Fruit fly (Drosophila melanogaster) whole organism, embryonic: ENCODE results near the gene GstZ1.

ENCODE experiments used
- Ada2b ChIP-seq: fragments of 200-800 bp; sonication (Bioruptor generic); IDR thresholded peaks from 2 replicates; pipeline ENCODE4 v1.3.6; 2022; ENCODE audit warnings: missing biosample characterization, missing genetic modification characterization
- Atf-2 ChIP-seq: fragments of 200-800 bp; sonication (Bioruptor generic); optimal IDR thresholded peaks from 2 replicates; lab custom pipeline; 2016; ENCODE audit warnings: missing biosample characterization, missing genetic modification characterization
- B-H2 ChIP-seq: fragments of 200-800 bp; sonication (Bioruptor generic); optimal IDR thresholded peaks from 2 replicates; lab custom pipeline; 2018; ENCODE audit warnings: missing biosample characterization, mild to moderate bottlenecking, missing genetic modification characterization
- Bgb ChIP-seq: fragments of 200-800 bp; sonication (Bioruptor generic); IDR thresholded peaks from 2 replicates; pipeline ENCODE4 v1.3.6; 2022; ENCODE audit warnings: missing biosample characterization, missing genetic modification characterization; ENCODE audit not compliant: partially characterized antibody
- CG10979 ChIP-seq: fragments of 200-800 bp; sonication (Bioruptor generic); optimal IDR thresholded peaks from 2 replicates; lab custom pipeline; 2018; ENCODE audit warnings: missing biosample characterization, mild to moderate bottlenecking, missing genetic modification characterization, moderate library complexity
- CG11093 ChIP-seq: fragments of 200-800 bp; sonication (Bioruptor generic); IDR thresholded peaks from 3 replicates; pipeline ENCODE4 v1.3.6; 2022; ENCODE audit warnings: missing biosample characterization, missing genetic modification characterization
- CG11398 ChIP-seq: fragments of 200-800 bp; sonication (Bioruptor generic); optimal IDR thresholded peaks from 2 replicates; lab custom pipeline; 2016; ENCODE audit warnings: missing biosample characterization, missing genetic modification characterization
- CG11504 ChIP-seq: fragments of 200-800 bp; sonication (Bioruptor generic); optimal IDR thresholded peaks from 3 replicates; lab custom pipeline; 2019; ENCODE audit warnings: missing biosample characterization, mild to moderate bottlenecking, missing genetic modification characterization, moderate library complexity
- CG11696 ChIP-seq: fragments of 200-800 bp; sonication (Bioruptor generic); IDR thresholded peaks from 2 replicates; pipeline ENCODE4 v1.3.6; 2022; ENCODE audit warnings: missing biosample characterization, missing genetic modification characterization
- CG15514 ChIP-seq: fragments of 200-800 bp; sonication (Bioruptor generic); optimal IDR thresholded peaks from 3 replicates; lab custom pipeline; 2017; ENCODE audit warnings: missing biosample characterization, missing genetic modification characterization, mild to moderate bottlenecking, moderate library complexity, missing genetic modification reagents
- CG2889 ChIP-seq: fragments of 200-800 bp; sonication (Bioruptor generic); IDR thresholded peaks from 3 replicates; pipeline ENCODE4 v1.3.6; 2022; ENCODE audit warnings: missing biosample characterization, missing genetic modification characterization
- CG32772 ChIP-seq: fragments of 200-800 bp; sonication (Bioruptor generic); IDR thresholded peaks from 2 replicates; pipeline ENCODE4 v1.3.6; 2022; ENCODE audit warnings: missing biosample characterization, missing genetic modification characterization
- CG33213 ChIP-seq: fragments of 200-800 bp; sonication (Bioruptor generic); optimal IDR thresholded peaks from 3 replicates; lab custom pipeline; 2016; ENCODE audit warnings: missing biosample characterization, missing genetic modification characterization
- CG4404 ChIP-seq: fragments of 200-800 bp; sonication (Bioruptor generic); IDR thresholded peaks from 2 replicates; pipeline ENCODE4 v1.3.6; 2022; ENCODE audit warnings: missing biosample characterization, missing genetic modification characterization
- CG6654 ChIP-seq: fragments of 200-800 bp; sonication (Bioruptor generic); optimal IDR thresholded peaks from 2 replicates; lab custom pipeline; 2017; ENCODE audit warnings: missing biosample characterization, mild to moderate bottlenecking, missing genetic modification characterization
- CG6854 ChIP-seq: fragments of 200-800 bp; sonication (Bioruptor generic); optimal IDR thresholded peaks from 3 replicates; lab custom pipeline; 2017; ENCODE audit warnings: missing biosample characterization, mild to moderate bottlenecking, missing genetic modification characterization
- CG7963 ChIP-seq: fragments of 200-800 bp; sonication (Bioruptor generic); IDR thresholded peaks from 3 replicates; pipeline ENCODE4 v1.3.6; 2022; ENCODE audit warnings: missing biosample characterization, missing genetic modification characterization; ENCODE audit not compliant: partially characterized antibody
- CG8290 ChIP-seq, 3 experiments: fragments of 200-800 bp; sonication (Bioruptor generic); optimal IDR thresholded peaks; 2 replicates each; lab custom pipeline; 2016 to 2019; ENCODE audit warnings: missing biosample characterization in 3 of 3, missing genetic modification characterization in 3 of 3, mild to moderate bottlenecking in 2 of 3, moderate library complexity in 1 of 3
- CkIIα-i1 ChIP-seq: fragments of 200-800 bp; sonication (Bioruptor generic); IDR thresholded peaks from 2 replicates; pipeline ENCODE4 v1.3.6; 2022; ENCODE audit warnings: missing biosample characterization, missing genetic modification characterization
- CrebB ChIP-seq: fragments of 200-800 bp; sonication (Bioruptor generic); optimal IDR thresholded peaks from 3 replicates; lab custom pipeline; 2018; ENCODE audit warnings: missing biosample characterization, mild to moderate bottlenecking, missing genetic modification characterization
- Deaf1 ChIP-seq: fragments of 200-800 bp; optimal IDR thresholded peaks from 3 replicates; lab custom pipeline; 2019; ENCODE audit warnings: missing biosample characterization, mild to moderate bottlenecking, missing genetic modification characterization, moderate library complexity
- Dip2 ChIP-seq: fragments of 200-800 bp; sonication (Bioruptor generic); IDR thresholded peaks from 2 replicates; pipeline ENCODE4 v1.3.6; 2022; ENCODE audit warnings: missing biosample characterization, missing genetic modification characterization
- Elba2 ChIP-seq: fragments of 200-800 bp; sonication (Bioruptor generic); optimal IDR thresholded peaks from 3 replicates; lab custom pipeline; 2016; ENCODE audit warnings: missing biosample characterization, missing genetic modification characterization
- Gug ChIP-seq: fragments of 200-800 bp; sonication (Bioruptor generic); IDR thresholded peaks from 4 replicates; pipeline ENCODE4 v1.3.6; 2022; ENCODE audit warnings: missing biosample characterization, missing genetic modification characterization
- Hand ChIP-seq: fragments of 200-800 bp; sonication (Bioruptor generic); optimal IDR thresholded peaks from 2 replicates; lab custom pipeline; 2017; ENCODE audit warnings: mild to moderate bottlenecking, missing biosample characterization, missing genetic modification reagents, missing genetic modification characterization
- Hr51 ChIP-seq, 2 experiments: fragments of 200-800 bp; sonication (Bioruptor generic); optimal IDR thresholded peaks; 2 replicates in 1 of 2; 3 replicates in 1 of 2; lab custom pipeline; 2016 to 2018; ENCODE audit warnings: missing biosample characterization in 2 of 2, missing genetic modification characterization in 2 of 2, mild to moderate bottlenecking in 1 of 2, moderate library complexity in 1 of 2
- Hsf ChIP-seq: fragments of 200-800 bp; sonication (Bioruptor generic); optimal IDR thresholded peaks from 3 replicates; lab custom pipeline; 2016; ENCODE audit warnings: missing biosample characterization, missing genetic modification characterization
- Jarid2 ChIP-seq: fragments of 200-800 bp; sonication (Bioruptor generic); optimal IDR thresholded peaks from 3 replicates; lab custom pipeline; 2017; ENCODE audit warnings: mild to moderate bottlenecking, missing biosample characterization, missing genetic modification reagents, missing genetic modification characterization
- MESR4 ChIP-seq: fragments of 200-800 bp; sonication (Bioruptor generic); optimal IDR thresholded peaks from 2 replicates; lab custom pipeline; 2018; ENCODE audit warnings: missing biosample characterization, mild to moderate bottlenecking, missing genetic modification characterization, moderate library complexity
- Mad ChIP-seq: fragments of 200-800 bp; sonication (Bioruptor generic); optimal IDR thresholded peaks from 2 replicates; lab custom pipeline; 2016; ENCODE audit warnings: missing biosample characterization, missing genetic modification characterization
- Nf-YC ChIP-seq: fragments of 200-800 bp; optimal IDR thresholded peaks from 3 replicates; lab custom pipeline; 2019; ENCODE audit warnings: missing biosample characterization, mild to moderate bottlenecking, missing genetic modification characterization, moderate library complexity
- Opbp ChIP-seq: fragments of 200-800 bp; sonication (Bioruptor generic); IDR thresholded peaks from 3 replicates; pipeline ENCODE4 v1.3.6; 2022; ENCODE audit warnings: missing biosample characterization, missing genetic modification characterization; ENCODE audit not compliant: partially characterized antibody
- Optix ChIP-seq: fragments of 200-800 bp; sonication (Bioruptor generic); IDR thresholded peaks from 3 replicates; pipeline ENCODE4 v1.3.6; 2022; ENCODE audit warnings: missing biosample characterization, missing genetic modification characterization
- Ptx1 ChIP-seq: fragments of 200-800 bp; sonication (Bioruptor generic); IDR thresholded peaks from 2 replicates; pipeline ENCODE4 v1.3.6; 2022; ENCODE audit warnings: missing biosample characterization, missing genetic modification characterization
- Rx ChIP-seq: fragments of 200-800 bp; sonication (Bioruptor generic); IDR thresholded peaks from 2 replicates; pipeline ENCODE4 v1.3.6; 2022; ENCODE audit warnings: missing biosample characterization, missing genetic modification characterization
- Scr ChIP-seq: fragments of 200-800 bp; sonication (Bioruptor generic); IDR thresholded peaks from 2 replicates; pipeline ENCODE4 v1.3.6; 2022; ENCODE audit warnings: missing biosample characterization, missing genetic modification characterization; ENCODE audit not compliant: partially characterized antibody
- Spps ChIP-seq: fragments of 200-800 bp; sonication (Bioruptor generic); optimal IDR thresholded peaks from 2 replicates; lab custom pipeline; 2018; ENCODE audit warnings: missing biosample characterization, mild to moderate bottlenecking, missing genetic modification characterization
- abd-A ChIP-seq: fragments of 200-800 bp; sonication (Bioruptor generic); optimal IDR thresholded peaks from 3 replicates; lab custom pipeline; 2019; ENCODE audit warnings: missing biosample characterization, mild to moderate bottlenecking, missing genetic modification characterization, moderate library complexity
- ase ChIP-seq: fragments of 200-800 bp; sonication (Bioruptor generic); IDR thresholded peaks from 3 replicates; pipeline ENCODE4 v1.3.6; 2022; ENCODE audit warnings: missing biosample characterization, missing genetic modification characterization
- dati ChIP-seq: fragments of 200-800 bp; sonication (Bioruptor generic); IDR thresholded peaks from 2 replicates; pipeline ENCODE4 v1.3.6; 2022; ENCODE audit warnings: missing biosample characterization, missing genetic modification characterization
- fd64A ChIP-seq: fragments of 200-800 bp; sonication (Bioruptor generic); optimal IDR thresholded peaks from 3 replicates; lab custom pipeline; 2018; ENCODE audit warnings: missing biosample characterization, mild to moderate bottlenecking, missing genetic modification characterization
- gcm2 ChIP-seq: fragments of 200-800 bp; sonication (Bioruptor generic); optimal IDR thresholded peaks from 2 replicates; lab custom pipeline; 2016; ENCODE audit warnings: missing biosample characterization, missing genetic modification characterization
- gro ChIP-seq: fragments of 200-800 bp; sonication (Bioruptor generic); optimal IDR thresholded peaks from 2 replicates; lab custom pipeline; 2016; ENCODE audit warnings: missing biosample characterization, missing genetic modification characterization
- ham ChIP-seq: fragments of 200-800 bp; sonication (Bioruptor generic); IDR thresholded peaks from 2 replicates; pipeline ENCODE4 v1.3.6; 2022; ENCODE audit warnings: missing biosample characterization, missing genetic modification characterization
- peb ChIP-seq: fragments of 200-800 bp; sonication (Bioruptor generic); IDR thresholded peaks from 2 replicates; pipeline ENCODE4 v1.3.6; 2022; ENCODE audit warnings: missing biosample characterization, missing genetic modification characterization
- pnt ChIP-seq: fragments of 200-800 bp; sonication (Bioruptor generic); optimal IDR thresholded peaks from 3 replicates; lab custom pipeline; 2016; ENCODE audit warnings: missing biosample characterization, missing genetic modification characterization
- pum ChIP-seq: fragments of 200-800 bp; sonication (Bioruptor generic); optimal IDR thresholded peaks from 2 replicates; lab custom pipeline; 2016; ENCODE audit warnings: missing biosample characterization, missing genetic modification characterization
- repo ChIP-seq: fragments of 200-800 bp; sonication (Bioruptor generic); optimal IDR thresholded peaks from 2 replicates; lab custom pipeline; 2016; ENCODE audit warnings: missing biosample characterization, missing genetic modification characterization
- scrt ChIP-seq: fragments of 200-800 bp; sonication (Bioruptor generic); optimal IDR thresholded peaks from 2 replicates; lab custom pipeline; 2018; ENCODE audit warnings: missing biosample characterization, mild to moderate bottlenecking, missing genetic modification characterization, moderate library complexity
- slbo ChIP-seq: fragments of 200-800 bp; sonication (Bioruptor generic); IDR thresholded peaks from 2 replicates; pipeline ENCODE4 v1.3.6; 2022; ENCODE audit warnings: missing biosample characterization, missing genetic modification characterization
- vvl ChIP-seq: fragments of 200-800 bp; sonication (Bioruptor generic); IDR thresholded peaks from 2 replicates; pipeline ENCODE4 v1.3.6; 2022; ENCODE audit warnings: missing biosample characterization, missing genetic modification characterization

Gene GstZ1

dm6 chr3R:9491065-9491567, 34.8 kb upstream of the GstZ1 start (continued):
- TF ChIP-seq peb (no peak), CG32772 (no peak), MESR4 (GFP tag; lab: Kevin White, UChicago) (no peak), CG6654 (GFP tag; lab: Kevin White, UChicago) (no peak), Hr51 (GFP tag; optimal IDR thresholded peaks at IDR 0.05; lab: Kevin White, UChicago) (peak in 1 of 2 experiments; percentile 71), Dip2 (GFP tag; lab: Robert Waterston, UW) (no peak), Ptx1 (no peak), abd-A (tag; lab: Kevin White, UChicago) (peak; percentile 100), scrt (GFP tag; lab: Kevin White, UChicago) (peak; percentile 43), CkIIα-i1 (no peak), CG11398 (GFP tag; lab: Kevin White, UChicago) (no peak), CG6854 (GFP tag; lab: Kevin White, UChicago) (peak; percentile 32), CG11504 (tag; lab: Kevin White, UChicago) (no peak), CG11696 (no peak), ham (no peak), Nf-YC (tag; lab: Kevin White, UChicago) (no peak), Rx (no peak), Gug (GFP tag; lab: Robert Waterston, UW) (no peak), CG10979 (no peak), CG33213 (GFP tag; lab: Kevin White, UChicago) (no peak), B-H2 (no peak), Opbp (GFP tag; lab: Robert Waterston, UW) (no peak), CG11093 (GFP tag; lab: Robert Waterston, UW) (no peak), Hsf (GFP tag; lab: Kevin White, UChicago) (no peak), CG2889 (GFP tag; lab: Robert Waterston, UW) (no peak), Optix (GFP tag; lab: Robert Waterston, UW) (no peak), fd64A (no peak), gcm2 (GFP tag; lab: Kevin White, UChicago) (no peak), slbo (GFP tag; lab: Robert Waterston, UW) (no peak), pum (no peak), Jarid2 (no peak), dati (GFP tag; lab: Robert Waterston, UW) (no peak), Scr (GFP tag; lab: Robert Waterston, UW) (no peak), Elba2 (GFP tag; lab: Kevin White, UChicago) (no peak), Spps (no peak), CG15514 (GFP tag; lab: Kevin White, UChicago) (no peak), CG4404 (GFP tag; lab: Robert Waterston, UW) (no peak), CG7963 (GFP tag; lab: Robert Waterston, UW) (no peak), Ada2b (GFP tag; lab: Robert Waterston, UW) (no peak), repo (no peak), Hand (GFP tag; lab: Kevin White, UChicago) (no peak), Deaf1 (tag; lab: Kevin White, UChicago) (peak; percentile 87), CG8290 (GFP tag; optimal IDR thresholded peaks at IDR 0.05; lab: Kevin White, UChicago) (no peak), CG8290 (tag; optimal IDR thresholded peaks at IDR 0.05; lab: Kevin White, UChicago) (peak in 1 of 2 experiments; percentile 18), Atf-2 (GFP tag; lab: Kevin White, UChicago) (no peak), pnt (no peak), vvl (no peak), gro (GFP tag; lab: Kevin White, UChicago) (no peak), Bgb (GFP tag; lab: Robert Waterston, UW) (no peak), Mad (GFP tag; lab: Kevin White, UChicago) (no peak), CrebB (no peak), ase (GFP tag; lab: Robert Waterston, UW) (no peak)
